Fruit fly (Drosophila melanogaster): ENCODE results near the gene Vinc.

- TF ChIP-seq Sin3A (optimal IDR thresholded peaks at IDR 0.05) (no peak), h (optimal IDR thresholded peaks at IDR 0.05) (no peak), insv (optimal IDR thresholded peaks at IDR 0.05) (no peak)
These were observed 27.4 kb upstream of the Vinc start, which contains the start of gene crn for dm6 chrX:2249763-2250162.
